Worm (Caenorhabditis elegans) whole organism, L3 larva: Measurements from ENCODE around the gene him-14.

Experiments used
- R02D3.7 ChIP-seq: fragments of 150-350 bp; optimal IDR thresholded peaks from 2 replicates; lab custom pipeline; 2014; ENCODE audit warnings: missing biosample characterization, missing genetic modification characterization
- ZK546.5 ChIP-seq: sonication (generic microtip); optimal IDR thresholded peaks from 2 replicates; lab custom pipeline; 2017; ENCODE audit warnings: missing biosample characterization, missing genetic modification characterization
- aly-2 ChIP-seq: fragments of 150-350 bp; optimal IDR thresholded peaks from 2 replicates; lab custom pipeline; 2014; ENCODE audit warnings: missing biosample characterization, missing genetic modification characterization
- ceh-28 ChIP-seq: fragments of 150-350 bp; optimal IDR thresholded peaks from 2 replicates; lab custom pipeline; 2014; ENCODE audit warnings: missing biosample characterization, missing genetic modification reagents, missing genetic modification characterization
- ceh-82 ChIP-seq: fragments of 150-350 bp; optimal IDR thresholded peaks from 2 replicates; lab custom pipeline; 2014; ENCODE audit warnings: missing biosample characterization, missing genetic modification characterization
- daf-12 ChIP-seq: fragments of 150-350 bp; optimal IDR thresholded peaks from 2 replicates; lab custom pipeline; 2014; ENCODE audit warnings: missing biosample characterization, missing genetic modification reagents, missing genetic modification characterization
- egl-27 ChIP-seq: sonication (generic microtip); optimal IDR thresholded peaks from 4 replicates; lab custom pipeline; 2017; ENCODE audit warnings: missing biosample characterization, missing genetic modification reagents, missing genetic modification characterization
- egl-5 ChIP-seq: fragments of 150-350 bp; optimal IDR thresholded peaks from 2 replicates; lab custom pipeline; 2017; ENCODE audit warnings: missing biosample characterization, missing genetic modification reagents, missing genetic modification characterization, inconsistent platforms
- elt-1 ChIP-seq: fragments of 150-350 bp; optimal IDR thresholded peaks from 2 replicates; lab custom pipeline; 2014; ENCODE audit warnings: missing biosample characterization, missing genetic modification characterization
- elt-2 ChIP-seq: sonication (generic microtip); optimal IDR thresholded peaks from 2 replicates; lab custom pipeline; 2016; ENCODE audit warnings: missing genetic modification reagents, mild to moderate bottlenecking, missing genetic modification characterization, missing compliant biosample characterization
- elt-3 ChIP-seq, 3 experiments: fragments of 150-350 bp in 1 of 3; sonication (generic microtip) in 2 of 3; optimal IDR thresholded peaks; 2 replicates in 2 of 3; 4 replicates in 1 of 3; lab custom pipeline; 2014 to 2017; ENCODE audit warnings: missing biosample characterization in 3 of 3, missing genetic modification characterization in 3 of 3
- eor-1 ChIP-seq, 2 experiments: fragments of 150-350 bp; optimal IDR thresholded peaks; 2 replicates each; lab custom pipeline; 2014 to 2018; ENCODE audit warnings: missing biosample characterization in 2 of 2, missing genetic modification characterization in 2 of 2
- fkh-10 ChIP-seq: sonication (generic microtip); optimal IDR thresholded peaks from 2 replicates; lab custom pipeline; 2017; ENCODE audit warnings: missing biosample characterization, missing genetic modification reagents, missing genetic modification characterization
- hmg-11 ChIP-seq: sonication (generic microtip); optimal IDR thresholded peaks from 2 replicates; lab custom pipeline; 2016; ENCODE audit warnings: missing genetic modification characterization, missing compliant biosample characterization
- jun-1 ChIP-seq: fragments of 150-350 bp; optimal IDR thresholded peaks from 2 replicates; lab custom pipeline; 2014; ENCODE audit warnings: missing biosample characterization, missing genetic modification reagents, missing genetic modification characterization
- lin-15B ChIP-seq: fragments of 150-350 bp; optimal IDR thresholded peaks from 2 replicates; lab custom pipeline; 2014; ENCODE audit warnings: missing biosample characterization, missing genetic modification characterization
- lin-39 ChIP-seq: fragments of 150-350 bp; optimal IDR thresholded peaks from 2 replicates; lab custom pipeline; 2018; ENCODE audit warnings: missing biosample characterization, missing genetic modification reagents, missing genetic modification characterization
- lsy-12 ChIP-seq: sonication (generic microtip); optimal IDR thresholded peaks from 2 replicates; lab custom pipeline; 2016; ENCODE audit warnings: mild to moderate bottlenecking, missing genetic modification characterization, missing compliant biosample characterization
- mdl-1 ChIP-seq: fragments of 150-350 bp; optimal IDR thresholded peaks from 2 replicates; lab custom pipeline; 2014; ENCODE audit warnings: missing biosample characterization, missing genetic modification characterization
- mml-1 ChIP-seq: fragments of 150-350 bp; sonication (generic microtip); optimal IDR thresholded peaks from 3 replicates; lab custom pipeline; 2014; ENCODE audit warnings: missing biosample characterization, missing genetic modification characterization
- nfya-1 ChIP-seq: sonication (generic microtip); optimal IDR thresholded peaks from 2 replicates; lab custom pipeline; 2017; ENCODE audit warnings: missing genetic modification characterization, mild to moderate bottlenecking, missing compliant biosample characterization, antibody characterized with exemption, moderate library complexity; ENCODE audit not compliant: insufficient read depth
- nhr-11 ChIP-seq: fragments of 150-350 bp; optimal IDR thresholded peaks from 2 replicates; lab custom pipeline; 2014; ENCODE audit warnings: missing biosample characterization, missing genetic modification characterization
- nhr-12 ChIP-seq: fragments of 150-350 bp; optimal IDR thresholded peaks from 2 replicates; lab custom pipeline; 2014; ENCODE audit warnings: missing biosample characterization, missing genetic modification characterization
- nhr-237 ChIP-seq: fragments of 150-350 bp; optimal IDR thresholded peaks from 2 replicates; lab custom pipeline; 2014; ENCODE audit warnings: missing biosample characterization, missing genetic modification characterization
- nhr-28 ChIP-seq: fragments of 150-350 bp; optimal IDR thresholded peaks from 2 replicates; lab custom pipeline; 2014; ENCODE audit warnings: missing biosample characterization, missing genetic modification characterization
- nhr-43 ChIP-seq: sonication (generic microtip); optimal IDR thresholded peaks from 2 replicates; lab custom pipeline; 2016; ENCODE audit warnings: mild to moderate bottlenecking, missing genetic modification characterization, missing compliant biosample characterization; ENCODE audit not compliant: poor library complexity, severe bottlenecking
- nhr-67 ChIP-seq: fragments of 150-350 bp; optimal IDR thresholded peaks from 2 replicates; lab custom pipeline; 2014; ENCODE audit warnings: missing biosample characterization, missing genetic modification characterization
- nhr-76 ChIP-seq: fragments of 150-350 bp; sonication (generic microtip); optimal IDR thresholded peaks from 5 replicates; lab custom pipeline; 2014; ENCODE audit warnings: missing biosample characterization, missing genetic modification characterization
- pqm-1 ChIP-seq: fragments of 150-350 bp; optimal IDR thresholded peaks from 2 replicates; lab custom pipeline; 2017; ENCODE audit warnings: missing biosample characterization, missing genetic modification characterization, inconsistent platforms
- sea-2 ChIP-seq: fragments of 150-350 bp; sonication (generic microtip); optimal IDR thresholded peaks from 4 replicates; lab custom pipeline; 2014; ENCODE audit warnings: missing biosample characterization, missing genetic modification reagents, missing genetic modification characterization
- skn-1 ChIP-seq: fragments of 150-350 bp; optimal IDR thresholded peaks from 2 replicates; lab custom pipeline; 2014; ENCODE audit warnings: missing biosample characterization, missing genetic modification characterization
- snpc-4 ChIP-seq: fragments of 150-350 bp; optimal IDR thresholded peaks from 2 replicates; lab custom pipeline; 2014; ENCODE audit warnings: missing biosample characterization, missing genetic modification characterization
- tbx-2 ChIP-seq: sonication (generic microtip); optimal IDR thresholded peaks from 2 replicates; lab custom pipeline; 2016; ENCODE audit warnings: mild to moderate bottlenecking, missing genetic modification characterization, missing compliant biosample characterization
- unc-39 ChIP-seq: sonication (generic microtip); optimal IDR thresholded peaks from 4 replicates; lab custom pipeline; 2017; ENCODE audit warnings: missing biosample characterization, missing genetic modification characterization
- unc-62 ChIP-seq: fragments of 150-350 bp; sonication (generic microtip); optimal IDR thresholded peaks from 4 replicates; lab custom pipeline; 2014; ENCODE audit warnings: missing biosample characterization, missing genetic modification reagents, missing genetic modification characterization
- zag-1 ChIP-seq: fragments of 150-350 bp; optimal IDR thresholded peaks from 2 replicates; lab custom pipeline; 2014; ENCODE audit warnings: missing biosample characterization, missing genetic modification characterization
- ztf-4 ChIP-seq: fragments of 150-350 bp; optimal IDR thresholded peaks from 2 replicates; lab custom pipeline; 2014; ENCODE audit warnings: missing biosample characterization, missing genetic modification characterization

Gene him-14

DNA sequence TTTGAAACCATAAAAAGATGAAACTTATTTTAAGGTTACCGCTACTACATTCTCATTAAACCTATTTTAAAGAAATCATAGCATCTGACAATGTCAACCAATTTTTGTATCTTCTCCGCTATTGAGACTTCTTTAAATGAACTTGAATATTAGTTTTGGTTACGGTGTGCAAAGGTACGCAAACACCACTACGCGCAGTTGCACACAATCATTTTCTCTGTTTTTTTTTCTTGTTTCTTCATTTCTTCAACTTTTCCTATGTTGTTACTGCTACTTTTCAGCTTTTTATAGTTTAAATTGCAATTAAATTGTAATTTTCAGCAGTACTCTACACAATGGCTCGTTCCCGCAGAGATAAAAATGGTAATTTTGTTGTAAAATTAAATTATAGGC, 41.9 kb upstream of the him-14 start, which contains the start of gene F10E7.5:
TSS of gene F10E7.5 (plus strand) at position 322 of the 393 bp plus-strand sequence.
- TF ChIP-seq snpc-4 (tag; lab: Kevin White, UChicago) (peak; percentile 41), nhr-43 (tag; lab: Kevin White, UChicago) (peak; percentile 13), lin-39 (tag; lab: Kevin White, UChicago) (peak; percentile 27), nfya-1 (tag; lab: Kevin White, UChicago) (peak; percentile 81), ceh-82 (tag; lab: Kevin White, UChicago) (peak; percentile 11), unc-39 (tag; lab: Kevin White, UChicago) (no peak), fkh-10 (GFP tag; lab: Kevin White, UChicago) (peak; percentile 1), skn-1 (tag; lab: Kevin White, UChicago) (peak; percentile 3), lin-15B (peak; percentile 48), R02D3.7 (no peak)
- TF ChIP-seq, all 47 proteins: peak for 8

DNA sequence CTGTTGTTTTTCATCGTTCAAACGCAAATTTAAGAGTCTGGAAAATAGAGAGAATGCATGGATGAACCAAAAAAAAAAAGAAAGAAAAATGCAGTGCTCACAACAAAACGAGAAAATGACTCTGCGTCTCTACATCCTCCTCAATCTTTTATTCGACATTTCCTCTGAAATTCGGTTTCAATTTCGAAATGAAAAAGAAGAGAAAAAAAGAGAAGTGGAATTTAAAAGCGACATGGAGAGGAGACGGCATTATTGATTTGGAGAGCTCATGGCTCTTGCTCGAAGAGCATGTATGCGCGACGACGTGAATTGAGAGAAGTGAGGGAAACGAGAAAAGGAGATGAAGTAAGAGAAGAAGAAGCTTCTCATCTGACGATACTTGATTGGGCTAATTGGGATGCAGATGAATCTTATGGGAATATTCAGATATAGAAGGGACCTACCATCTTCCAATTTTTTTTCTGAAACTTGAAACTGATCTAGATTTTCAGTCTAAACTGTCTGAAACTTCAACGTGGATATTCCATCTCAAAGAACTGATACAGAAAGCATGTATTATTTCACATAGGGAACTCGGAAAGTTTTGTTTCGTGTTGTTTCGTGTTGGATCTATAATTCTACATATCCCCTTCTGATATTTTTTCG, 41.4 kb upstream of the him-14 start:
- TF ChIP-seq nfya-1 (tag; lab: Kevin White, UChicago) (peak; percentile 9), elt-3 (tag; optimal IDR thresholded peaks at IDR 0.05; lab: Kevin White, UChicago) (no peak), unc-62 (GFP tag; lab: Kevin White, UChicago) (no peak), nhr-12 (tag; lab: Kevin White, UChicago) (no peak), mml-1 (tag; lab: Kevin White, UChicago) (no peak), mdl-1 (tag; lab: Kevin White, UChicago) (no peak), fkh-10 (GFP tag; lab: Kevin White, UChicago) (peak; percentile 60), elt-2 (tag; lab: Kevin White, UChicago) (no peak), lsy-12 (tag; lab: Kevin White, UChicago) (no peak), ceh-28 (tag; lab: Kevin White, UChicago) (no peak)
- TF ChIP-seq, all 47 proteins: peak for 2

DNA sequence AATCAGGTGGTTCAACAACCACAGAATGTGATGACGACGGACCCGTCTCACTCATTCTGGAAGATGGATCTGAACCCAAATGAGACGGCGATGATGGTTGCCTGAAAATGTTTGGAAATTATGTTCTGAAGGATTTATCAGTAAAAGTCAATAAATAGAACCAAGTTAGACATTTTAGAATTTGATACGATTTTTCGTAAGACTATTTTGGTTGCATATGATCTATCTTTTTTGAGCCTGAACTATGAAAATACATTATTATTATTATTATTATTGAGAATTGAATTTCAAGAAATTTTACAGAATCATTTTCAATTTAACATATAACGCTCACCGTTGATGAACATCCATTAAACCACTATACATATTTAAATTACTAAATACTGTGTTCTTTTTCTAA, 40.2 kb upstream of the him-14 start, which contains the start of gene F10E7.9:
TSS of gene F10E7.9 (minus strand) at position 101 of the 400 bp plus-strand sequence.
- TF ChIP-seq ceh-28 (tag; lab: Kevin White, UChicago) (no peak), nhr-43 (tag; lab: Kevin White, UChicago) (no peak), fkh-10 (GFP tag; lab: Kevin White, UChicago) (no peak), ztf-4 (tag; lab: Kevin White, UChicago) (no peak), mdl-1 (tag; lab: Kevin White, UChicago) (no peak), nhr-11 (no peak), mml-1 (tag; lab: Kevin White, UChicago) (no peak), snpc-4 (tag; lab: Kevin White, UChicago) (no peak), egl-27 (tag; lab: Kevin White, UChicago) (no peak), nhr-28 (tag; lab: Kevin White, UChicago) (no peak), aly-2 (no peak), nhr-67 (tag; lab: Kevin White, UChicago) (no peak), jun-1 (tag; lab: Kevin White, UChicago) (no peak), nhr-12 (tag; lab: Kevin White, UChicago) (no peak), elt-3 (tag; optimal IDR thresholded peaks at IDR 0.05; lab: Kevin White, UChicago) (no peak), tbx-2 (tag; lab: Kevin White, UChicago) (no peak)
- TF ChIP-seq, all 47 proteins: peak for 0

DNA sequence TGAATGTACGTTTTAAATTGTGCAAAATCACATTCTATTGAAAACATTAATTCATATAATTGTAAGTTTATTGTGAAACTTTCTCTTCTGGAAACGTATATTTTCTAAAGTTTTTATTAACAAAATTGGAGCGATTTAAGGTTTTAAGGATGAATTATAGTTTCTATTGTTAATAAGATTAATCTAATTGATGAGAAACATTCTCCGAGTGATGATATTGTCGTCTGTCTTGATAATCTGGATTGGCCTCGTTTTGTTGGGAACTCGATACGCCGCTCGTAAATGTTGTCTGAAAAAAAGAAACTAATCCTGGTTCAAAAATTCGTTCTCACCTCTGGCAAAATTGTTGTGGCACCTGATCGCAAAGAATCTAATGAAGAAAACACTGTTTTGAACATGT, 36.5 kb upstream of the him-14 start:
- no peak for TF ChIP-seq nhr-76 (tag; lab: Kevin White, UChicago)
- TF ChIP-seq sea-2 = no peak

DNA sequence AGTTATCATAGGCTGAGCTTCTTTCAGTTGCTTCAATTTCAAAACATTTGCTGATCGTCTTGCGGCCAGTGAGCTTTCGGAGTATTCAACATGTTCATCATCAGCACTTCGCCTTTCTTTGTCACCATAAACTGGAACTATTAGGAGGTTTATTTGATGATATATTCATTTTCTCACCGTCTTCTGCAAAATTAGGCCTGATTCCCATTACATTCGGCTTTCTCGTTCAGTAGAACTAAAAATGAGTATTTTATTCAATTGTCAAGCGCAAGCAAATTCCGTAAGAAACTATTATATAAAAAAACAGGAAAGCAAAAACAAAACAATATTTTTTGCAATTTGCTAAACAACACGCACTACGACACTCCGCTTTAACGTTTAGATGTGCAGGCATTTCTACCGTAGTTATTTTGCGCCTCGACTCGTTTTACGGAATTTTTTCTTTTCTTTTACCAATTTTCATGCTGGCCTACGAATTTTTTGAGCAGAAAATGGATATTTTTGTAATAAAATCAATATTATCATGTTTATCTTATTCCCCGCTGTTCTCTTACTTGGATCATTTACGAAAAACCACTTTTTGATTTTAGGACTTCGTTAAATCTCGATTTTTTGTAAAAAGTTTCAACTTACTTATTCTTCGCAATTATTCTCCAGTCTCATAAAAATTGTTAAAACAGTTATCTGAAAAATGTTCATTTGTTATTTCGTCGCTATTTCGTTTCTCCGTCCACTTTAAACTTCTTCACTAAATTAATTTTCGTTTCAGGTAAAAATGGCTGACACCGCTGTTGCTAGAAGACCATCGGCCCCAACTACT, 35.2 kb upstream of the him-14 start, which contains the start of the genes farl-11 and rpl-33:
TSS of gene farl-11 (minus strand) at position 242 of the 820 bp plus-strand sequence.
TSS of gene rpl-33 (plus strand) at position 770 of the 820 bp plus-strand sequence.
- TF ChIP-seq egl-27 (tag; lab: Kevin White, UChicago) = no peak
- peak; percentile 39 for TF ChIP-seq fkh-10 (GFP tag; lab: Kevin White, UChicago)
- no peak for TF ChIP-seq nhr-28 (tag; lab: Kevin White, UChicago)
- no peak for TF ChIP-seq unc-62 (GFP tag; lab: Kevin White, UChicago)
- TF ChIP-seq nfya-1 (tag; lab: Kevin White, UChicago) = peak; percentile 97
- no peak for TF ChIP-seq eor-1 (tag; optimal IDR thresholded peaks at IDR 0.05; lab: Kevin White, UChicago)
- no peak for TF ChIP-seq zag-1 (tag; lab: Kevin White, UChicago)
- no peak for TF ChIP-seq ztf-4 (tag; lab: Kevin White, UChicago)
- TF ChIP-seq hmg-11 (tag; lab: Kevin White, UChicago) = peak; percentile 24
- TF ChIP-seq nhr-237 (tag; lab: Kevin White, UChicago) = no peak
- peak; percentile 81 for TF ChIP-seq ZK546.5 (tag; lab: Kevin White, UChicago)
- TF ChIP-seq egl-5 = peak; percentile 86
- no peak for TF ChIP-seq elt-1 (tag; lab: Kevin White, UChicago)
- TF ChIP-seq elt-2 (tag; lab: Kevin White, UChicago) = peak; percentile 41
- TF ChIP-seq ceh-28 (tag; lab: Kevin White, UChicago) = peak; percentile 38
- peak; percentile 79 for TF ChIP-seq R02D3.7
- TF ChIP-seq mml-1 (tag; lab: Kevin White, UChicago) = no peak
- TF ChIP-seq lin-39 (tag; lab: Kevin White, UChicago) = peak; percentile 84
- TF ChIP-seq nhr-43 (tag; lab: Kevin White, UChicago) = peak; percentile 52
- peak; percentile 68 for TF ChIP-seq jun-1 (tag; lab: Kevin White, UChicago)
- peak; percentile 73 for TF ChIP-seq pqm-1
- TF ChIP-seq daf-12 (tag; lab: Kevin White, UChicago) = no peak
- TF ChIP-seq nhr-12 (tag; lab: Kevin White, UChicago) = no peak
